Fruit fly (Drosophila melanogaster) whole organism, embryonic: ENCODE results near the gene fal.

ENCODE experiments used
- Bgb ChIP-seq: fragments of 200-800 bp; sonication (Bioruptor generic); IDR thresholded peaks from 2 replicates; pipeline ENCODE4 v1.3.6; 2022; ENCODE audit warnings: missing biosample characterization, missing genetic modification characterization; ENCODE audit not compliant: partially characterized antibody
- Blimp-1 ChIP-seq: fragments of 200-800 bp; sonication (Bioruptor generic); optimal IDR thresholded peaks from 3 replicates; lab custom pipeline; 2018; ENCODE audit warnings: missing biosample characterization, missing genetic modification characterization, mild to moderate bottlenecking, moderate library complexity, missing genetic modification reagents
- CG10431 ChIP-seq: fragments of 200-800 bp; sonication (Bioruptor generic); optimal IDR thresholded peaks from 3 replicates; lab custom pipeline; 2018; ENCODE audit warnings: missing biosample characterization, mild to moderate bottlenecking, missing genetic modification characterization
- CG10462 ChIP-seq: fragments of 200-800 bp; sonication (Bioruptor generic); optimal IDR thresholded peaks from 2 replicates; lab custom pipeline; 2016; ENCODE audit warnings: missing biosample characterization, missing genetic modification characterization
- CG10654 ChIP-seq: fragments of 200-800 bp; sonication (Bioruptor generic); optimal IDR thresholded peaks from 2 replicates; lab custom pipeline; 2016; ENCODE audit warnings: missing biosample characterization, missing genetic modification characterization
- CG12104 ChIP-seq: fragments of 200-800 bp; sonication (Bioruptor generic); optimal IDR thresholded peaks from 3 replicates; lab custom pipeline; 2016; ENCODE audit warnings: missing biosample characterization, missing genetic modification characterization
- CG13894 ChIP-seq: fragments of 200-800 bp; sonication (Bioruptor generic); optimal IDR thresholded peaks from 3 replicates; lab custom pipeline; 2018; ENCODE audit warnings: missing biosample characterization, mild to moderate bottlenecking, missing genetic modification characterization, moderate library complexity
- CG14050 ChIP-seq: fragments of 200-800 bp; sonication (Bioruptor generic); IDR thresholded peaks from 3 replicates; pipeline ENCODE4 v1.3.6; 2022; ENCODE audit warnings: missing biosample characterization, missing genetic modification characterization
- CG14965 ChIP-seq: fragments of 200-800 bp; sonication (Bioruptor generic); optimal IDR thresholded peaks from 2 replicates; lab custom pipeline; 2016; ENCODE audit warnings: missing biosample characterization, missing genetic modification characterization, borderline replicate concordance
- CG1529 ChIP-seq: fragments of 200-800 bp; sonication (Bioruptor generic); optimal IDR thresholded peaks from 3 replicates; lab custom pipeline; 2018; ENCODE audit warnings: missing biosample characterization, missing genetic modification characterization
- CG15601 ChIP-seq: fragments of 200-800 bp; sonication (Bioruptor generic); optimal IDR thresholded peaks from 3 replicates; lab custom pipeline; 2019; ENCODE audit warnings: missing biosample characterization, mild to moderate bottlenecking, missing genetic modification characterization, moderate library complexity
- CG1792 ChIP-seq: fragments of 200-800 bp; sonication (Bioruptor generic); optimal IDR thresholded peaks from 2 replicates; lab custom pipeline; 2016; ENCODE audit warnings: missing biosample characterization, missing genetic modification characterization
- CG18262 ChIP-seq: fragments of 200-800 bp; optimal IDR thresholded peaks from 3 replicates; lab custom pipeline; 2019; ENCODE audit warnings: missing biosample characterization, mild to moderate bottlenecking, missing genetic modification characterization, moderate library complexity
- CG18599 ChIP-seq: fragments of 200-800 bp; sonication (Bioruptor generic); optimal IDR thresholded peaks from 3 replicates; lab custom pipeline; 2017; ENCODE audit warnings: missing biosample characterization, missing genetic modification characterization, mild to moderate bottlenecking, moderate library complexity, missing genetic modification reagents
- CG3065 ChIP-seq: fragments of 200-800 bp; sonication (Bioruptor generic); optimal IDR thresholded peaks from 2 replicates; lab custom pipeline; 2016; ENCODE audit warnings: missing biosample characterization, missing genetic modification characterization
- CG6813 ChIP-seq: fragments of 200-800 bp; sonication (Bioruptor generic); optimal IDR thresholded peaks from 2 replicates; lab custom pipeline; 2017; ENCODE audit warnings: missing biosample characterization, missing genetic modification characterization, mild to moderate bottlenecking, moderate library complexity, missing genetic modification reagents
- CG9876 ChIP-seq: fragments of 200-800 bp; sonication (Bioruptor generic); optimal IDR thresholded peaks from 2 replicates; lab custom pipeline; 2016; ENCODE audit warnings: missing biosample characterization, missing genetic modification characterization
- E2f2 ChIP-seq: fragments of 200-800 bp; sonication (Bioruptor generic); IDR thresholded peaks from 2 replicates; pipeline ENCODE4 v1.3.6; 2022; ENCODE audit warnings: missing biosample characterization, missing genetic modification characterization
- GATAe ChIP-seq: fragments of 200-800 bp; sonication (Bioruptor generic); conservative IDR thresholded peaks from 2 replicates; pipeline ENCODE4 v1.3.6; 2022; ENCODE audit warnings: missing biosample characterization, missing genetic modification characterization
- H15 ChIP-seq: fragments of 200-800 bp; sonication (Bioruptor generic); IDR thresholded peaks from 3 replicates; pipeline ENCODE4 v1.3.6; 2022; ENCODE audit warnings: missing biosample characterization, missing genetic modification characterization
- HHEX ChIP-seq: fragments of 200-800 bp; sonication (Bioruptor generic); optimal IDR thresholded peaks from 3 replicates; lab custom pipeline; 2017; ENCODE audit warnings: missing biosample characterization, mild to moderate bottlenecking, missing genetic modification characterization, missing genetic modification reagents
- Hmx ChIP-seq: fragments of 200-800 bp; sonication (Bioruptor generic); optimal IDR thresholded peaks from 2 replicates; lab custom pipeline; 2016; ENCODE audit warnings: missing biosample characterization, missing genetic modification characterization
- Hr39 ChIP-seq: fragments of >200 bp; optimal IDR thresholded peaks from 2 replicates; lab custom pipeline; 2017
- Hr51 ChIP-seq, 2 experiments: fragments of 200-800 bp; sonication (Bioruptor generic); optimal IDR thresholded peaks; 2 replicates in 1 of 2; 3 replicates in 1 of 2; lab custom pipeline; 2016 to 2018; ENCODE audit warnings: missing biosample characterization in 2 of 2, missing genetic modification characterization in 2 of 2, mild to moderate bottlenecking in 1 of 2, moderate library complexity in 1 of 2
- Med ChIP-seq: fragments of 200-800 bp; sonication (Bioruptor generic); peaks from one replicate; lab custom pipeline; 2016; ENCODE audit warnings: missing biosample characterization, missing genetic modification characterization, mild to moderate bottlenecking, inconsistent platforms, moderate library complexity
- Mrtf ChIP-seq: fragments of 200-800 bp; sonication (Bioruptor generic); IDR thresholded peaks from 3 replicates; pipeline ENCODE4 v1.3.6; 2022; ENCODE audit warnings: missing biosample characterization, missing genetic modification characterization
- PHDP ChIP-seq: fragments of 200-800 bp; sonication (Bioruptor generic); optimal IDR thresholded peaks from 3 replicates; lab custom pipeline; 2018; ENCODE audit warnings: missing biosample characterization, mild to moderate bottlenecking, missing genetic modification characterization, moderate library complexity
- Poxn ChIP-seq: fragments of 200-800 bp; sonication (Bioruptor generic); IDR thresholded peaks from 2 replicates; pipeline ENCODE4 v1.3.6; 2022; ENCODE audit warnings: missing biosample characterization, missing genetic modification characterization
- Sox100B ChIP-seq: fragments of 200-800 bp; sonication (Bioruptor generic); optimal IDR thresholded peaks from 3 replicates; lab custom pipeline; 2018; ENCODE audit warnings: missing biosample characterization, mild to moderate bottlenecking, missing genetic modification characterization
- Sry-β ChIP-seq: fragments of 200-800 bp; sonication (Bioruptor generic); optimal IDR thresholded peaks from 2 replicates; lab custom pipeline; 2018; ENCODE audit warnings: missing biosample characterization, mild to moderate bottlenecking, missing genetic modification characterization, moderate library complexity
- Vsx1 ChIP-seq: fragments of 200-800 bp; sonication (Bioruptor generic); optimal IDR thresholded peaks from 2 replicates; lab custom pipeline; 2017; ENCODE audit warnings: missing biosample characterization, mild to moderate bottlenecking, missing genetic modification characterization, missing genetic modification reagents
- al ChIP-seq: fragments of 200-800 bp; sonication (Bioruptor generic); IDR thresholded peaks from 2 replicates; pipeline ENCODE4 v1.3.6; 2022; ENCODE audit warnings: missing biosample characterization, missing genetic modification characterization
- amos ChIP-seq: fragments of 200-800 bp; sonication (Bioruptor generic); IDR thresholded peaks from 2 replicates; pipeline ENCODE4 v1.3.6; 2022; ENCODE audit warnings: missing biosample characterization, missing genetic modification characterization; ENCODE audit not compliant: partially characterized antibody
- ap ChIP-seq: fragments of 200-800 bp; sonication (Bioruptor generic); IDR thresholded peaks from 2 replicates; pipeline ENCODE4 v1.3.6; 2022; ENCODE audit warnings: missing biosample characterization, missing genetic modification characterization
- ase ChIP-seq: fragments of 200-800 bp; sonication (Bioruptor generic); IDR thresholded peaks from 3 replicates; pipeline ENCODE4 v1.3.6; 2022; ENCODE audit warnings: missing biosample characterization, missing genetic modification characterization
- ato ChIP-seq: fragments of 200-800 bp; sonication (Bioruptor generic); IDR thresholded peaks from 2 replicates; pipeline ENCODE4 v1.3.6; 2022; ENCODE audit warnings: missing biosample characterization, missing genetic modification characterization; ENCODE audit not compliant: partially characterized antibody
- az2 ChIP-seq: fragments of 200-800 bp; sonication (Bioruptor generic); optimal IDR thresholded peaks from 3 replicates; lab custom pipeline; 2016; ENCODE audit warnings: missing biosample characterization, missing genetic modification characterization
- bcd ChIP-seq: fragments of 200-800 bp; sonication (Bioruptor generic); optimal IDR thresholded peaks from 2 replicates; lab custom pipeline; 2017; ENCODE audit warnings: missing biosample characterization, mild to moderate bottlenecking, missing genetic modification characterization
- danr ChIP-seq: fragments of 200-800 bp; sonication (Bioruptor generic); IDR thresholded peaks from 2 replicates; pipeline ENCODE4 v1.3.6; 2022; ENCODE audit warnings: missing biosample characterization, missing genetic modification characterization
- en ChIP-seq: fragments of 200-800 bp; sonication (Bioruptor generic); optimal IDR thresholded peaks from 2 replicates; lab custom pipeline; 2016; ENCODE audit warnings: missing biosample characterization, missing genetic modification characterization
- exex ChIP-seq: fragments of 200-800 bp; sonication (Bioruptor generic); optimal IDR thresholded peaks from 4 replicates; lab custom pipeline; 2018; ENCODE audit warnings: missing biosample characterization, mild to moderate bottlenecking, missing genetic modification characterization, moderate library complexity
- gcm2 ChIP-seq: fragments of 200-800 bp; sonication (Bioruptor generic); optimal IDR thresholded peaks from 2 replicates; lab custom pipeline; 2016; ENCODE audit warnings: missing biosample characterization, missing genetic modification characterization
- ind ChIP-seq: fragments of 200-800 bp; sonication (Bioruptor generic); optimal IDR thresholded peaks from 3 replicates; lab custom pipeline; 2016; ENCODE audit warnings: missing biosample characterization, missing genetic modification characterization
- kay ChIP-seq: fragments of 200-800 bp; sonication (Bioruptor generic); optimal IDR thresholded peaks from 2 replicates; lab custom pipeline; 2016; ENCODE audit warnings: missing biosample characterization, missing genetic modification characterization
- maf-S ChIP-seq: fragments of 200-800 bp; sonication (Bioruptor generic); optimal IDR thresholded peaks from 2 replicates; lab custom pipeline; 2016; ENCODE audit warnings: missing biosample characterization, missing genetic modification characterization
- prd ChIP-seq, 3 experiments: fragments of >200 bp in 2 of 3; fragments of 200-800 bp in 1 of 3; sonication (Bioruptor generic) in 1 of 3; optimal IDR thresholded peaks in 2 of 3; IDR thresholded peaks in 1 of 3; 2 replicates in 2 of 3; 3 replicates in 1 of 3; pipeline versions ENCODE4 v1.3.6 to Lab custom; 2017 to 2022; ENCODE audit warnings: missing biosample characterization in 1 of 3, missing genetic modification characterization in 1 of 3
- repo ChIP-seq: fragments of 200-800 bp; sonication (Bioruptor generic); optimal IDR thresholded peaks from 2 replicates; lab custom pipeline; 2016; ENCODE audit warnings: missing biosample characterization, missing genetic modification characterization
- slp2 ChIP-seq: fragments of 200-800 bp; sonication (Bioruptor generic); optimal IDR thresholded peaks from 2 replicates; lab custom pipeline; 2016; ENCODE audit warnings: missing biosample characterization, missing genetic modification characterization
- stc ChIP-seq: fragments of 200-800 bp; sonication (Bioruptor generic); IDR thresholded peaks from 2 replicates; pipeline ENCODE4 v1.3.6; 2022; ENCODE audit warnings: missing biosample characterization, missing genetic modification characterization
- ttk ChIP-seq: fragments of 200-800 bp; sonication (Bioruptor generic); IDR thresholded peaks from 2 replicates; pipeline ENCODE4 v2.1.2; 2022; ENCODE audit warnings: missing biosample characterization, missing genetic modification characterization
- vnd ChIP-seq: fragments of 200-800 bp; sonication (Bioruptor generic); IDR thresholded peaks from 3 replicates; pipeline ENCODE4 v1.3.6; 2022; ENCODE audit warnings: missing biosample characterization, missing genetic modification characterization; ENCODE audit not compliant: partially characterized antibody

The fal gene

DNA sequence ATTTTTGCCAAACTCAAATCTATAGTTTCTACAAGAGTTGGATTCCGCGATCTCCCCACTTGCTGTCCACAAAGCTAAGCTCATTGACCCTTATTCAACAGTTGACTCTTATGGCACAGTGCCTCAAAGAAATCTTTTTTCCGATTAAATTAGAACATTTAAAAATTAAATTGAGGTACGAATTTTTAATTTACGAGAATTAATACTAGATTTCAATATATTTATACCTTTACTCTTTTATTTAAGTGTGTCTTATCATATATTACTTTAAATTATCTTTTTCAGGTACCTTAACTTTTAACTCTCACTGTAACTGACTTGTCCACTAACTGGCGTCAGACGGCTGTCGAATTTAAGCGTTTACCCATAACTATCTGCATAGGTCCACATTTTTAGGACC, 43.9 kb downstream of the fal start (continued):
- no peak for TF ChIP-seq prd (optimal IDR thresholded peaks at IDR 0.05; lab: Kevin White, UChicago)
- TF ChIP-seq prd (GFP tag; IDR thresholded peaks at IDR 0.05; lab: Robert Waterston, UW), result peak; percentile 64; the same call in 2 of the 3 replicates
- peak; percentile 10 for TF ChIP-seq bcd
- TF ChIP-seq Med (GFP tag; lab: Kevin White, UChicago), result no peak
- TF ChIP-seq HHEX (GFP tag; lab: Kevin White, UChicago), result no peak
- no peak for TF ChIP-seq CG12104 (GFP tag; lab: Kevin White, UChicago)
- TF ChIP-seq CG18599 (GFP tag; lab: Kevin White, UChicago), result no peak
- TF ChIP-seq az2 (GFP tag; lab: Kevin White, UChicago), result peak; percentile 23
- TF ChIP-seq Mrtf (GFP tag; lab: Robert Waterston, UW), result 0 out of 3 replicates have a peak, but pooled peaks have one; percentile 13
- TF ChIP-seq en (GFP tag; lab: Kevin White, UChicago), result no peak
- no peak for TF ChIP-seq CG10462
- no peak for TF ChIP-seq slp2 (GFP tag; lab: Kevin White, UChicago)
- TF ChIP-seq CG6813 (GFP tag; lab: Kevin White, UChicago), result no peak
- TF ChIP-seq Vsx1 (GFP tag; lab: Kevin White, UChicago), result no peak
- TF ChIP-seq Sry-β (GFP tag; lab: Kevin White, UChicago), result no peak
- TF ChIP-seq CG9876 (GFP tag; lab: Kevin White, UChicago), result no peak
- TF ChIP-seq CG1529 (GFP tag; lab: Kevin White, UChicago), result no peak
- no peak for TF ChIP-seq Poxn
- no peak for TF ChIP-seq H15 (GFP tag; lab: Robert Waterston, UW)
- TF ChIP-seq CG14965 (GFP tag; lab: Kevin White, UChicago), result no peak
- TF ChIP-seq Bgb, result no peak
- TF ChIP-seq E2f2 (GFP tag; lab: Robert Waterston, UW), result no peak
- TF ChIP-seq gcm2 (GFP tag; lab: Kevin White, UChicago), result no peak
- TF ChIP-seq GATAe (GFP tag; lab: Robert Waterston, UW), result no peak
- 0 out of 3 replicates have a peak, but pooled peaks have one; percentile 39 for TF ChIP-seq ase (GFP tag; lab: Robert Waterston, UW)
- TF ChIP-seq Hr39, result no peak
- TF ChIP-seq kay, result no peak
- peak; percentile 30 for TF ChIP-seq ind
- peak; percentile 62 for TF ChIP-seq Blimp-1 (GFP tag; lab: Kevin White, UChicago)
- TF ChIP-seq CG1792 (GFP tag; lab: Kevin White, UChicago), result no peak
- no peak for TF ChIP-seq ato (GFP tag; lab: Robert Waterston, UW)
- no peak for TF ChIP-seq vnd (GFP tag; lab: Robert Waterston, UW)
- TF ChIP-seq CG14050 (GFP tag; lab: Robert Waterston, UW), result no peak
- TF ChIP-seq ttk (GFP tag; lab: Robert Waterston, UW), result peak; percentile 56
- TF ChIP-seq Hr51 (GFP tag; optimal IDR thresholded peaks at IDR 0.05; lab: Kevin White, UChicago), result peak in 1 of 2 experiments; percentile 70
- peak; percentile 65 for TF ChIP-seq CG18262
- TF ChIP-seq CG10654, result no peak
- no peak for TF ChIP-seq CG13894 (tag; lab: Kevin White, UChicago)
- no peak for TF ChIP-seq CG3065
- peak; percentile 16 for TF ChIP-seq CG15601 (tag; lab: Kevin White, UChicago)
- TF ChIP-seq Sox100B (GFP tag; lab: Kevin White, UChicago), result peak; percentile 30
- no peak for TF ChIP-seq exex (tag; lab: Kevin White, UChicago)
- no peak for TF ChIP-seq Hmx
- TF ChIP-seq repo, result no peak
- TF ChIP-seq stc (GFP tag; lab: Robert Waterston, UW), result peak; percentile 60; the same call in 1 of the 2 replicates
- TF ChIP-seq amos, result no peak
- TF ChIP-seq al, result no peak
- TF ChIP-seq CG10431, result no peak
- no peak for TF ChIP-seq maf-S (GFP tag; lab: Kevin White, UChicago)
- TF ChIP-seq danr (GFP tag; lab: Robert Waterston, UW), result 0 out of 2 replicates have a peak, but pooled peaks have one; percentile 21
- TF ChIP-seq ap (GFP tag; lab: Robert Waterston, UW), result no peak
- TF ChIP-seq PHDP (tag; lab: Kevin White, UChicago), result peak; percentile 51
